Fruit fly (Drosophila melanogaster): Measurements from ENCODE around the gene FarO.

DNA sequence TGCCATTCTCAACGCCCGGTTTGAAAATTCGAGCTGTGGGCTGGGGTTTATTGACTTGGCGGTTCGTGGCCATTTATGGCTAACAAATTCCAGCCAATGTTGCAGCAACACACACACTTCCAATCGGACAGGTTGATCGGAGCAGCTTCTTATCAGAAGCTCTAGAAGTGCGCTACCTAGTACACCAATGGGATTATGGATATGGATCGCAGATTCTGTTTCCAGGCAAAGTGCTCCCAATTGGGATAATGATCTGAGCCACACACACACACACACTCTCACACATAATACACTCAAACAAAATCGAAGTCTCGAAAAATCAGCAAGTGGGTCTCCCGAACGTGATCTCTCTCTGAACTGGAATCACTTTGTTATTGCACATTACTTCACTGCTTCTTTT lies 17.9 kb upstream of the FarO start:
- TF ChIP-seq EcR (GFP tag; optimal IDR thresholded peaks at IDR 0.05) (no peak), pan (optimal IDR thresholded peaks at IDR 0.05) (no peak)

All from whole organism.